Worm (Caenorhabditis elegans): ENCODE data around the gene T02D1.7.
A peak's percentile ranks its signal among the peaks of the same experiment; 100 is the strongest.

- peak; percentile 28 for TF ChIP-seq mep-1 (tag; optimal IDR thresholded peaks at IDR 0.05)
- TF ChIP-seq fkh-10 (GFP tag; optimal IDR thresholded peaks at IDR 0.05), result no peak
- TF ChIP-seq pqm-1 (tag; optimal IDR thresholded peaks at IDR 0.05), result no peak
These were observed 20.0 kb upstream of the T02D1.7 start for ce11 chrIV:17426970-17427369.
